ENCODE assay signal across 3 fruit fly cellular contexts in the genomic region with DNA sequence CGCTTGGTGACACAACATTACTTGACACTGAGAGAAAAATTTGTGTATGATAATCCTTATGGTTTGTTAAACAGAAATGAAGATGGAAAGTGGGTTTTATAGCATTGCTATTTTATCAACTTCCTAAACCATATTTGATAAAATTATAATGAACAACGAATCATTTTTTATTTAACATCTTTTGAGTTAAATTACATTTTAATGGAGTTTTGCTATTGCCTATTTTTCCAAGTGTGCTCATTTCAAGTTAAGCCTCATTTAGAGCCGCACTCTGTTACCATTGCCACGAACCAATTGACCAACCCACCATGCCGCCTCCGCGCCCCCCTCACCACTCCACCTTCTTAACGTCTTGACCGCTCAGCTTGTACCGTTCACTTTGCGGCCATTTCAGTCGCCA.
TF ChIP-seq lines count a peak whose summit lies in the region.

No protein-coding gene starts in this region.

- no peak for TF ChIP-seq CTCF in whole organism, embryonic (GFP tag; optimal IDR thresholded peaks at IDR 0.05; lab: Kevin White, UChicago)

TF ChIP-seq in whole organism, embryonic, 481 proteins besides CTCF, POLR2A, EP300 and RAD21 (continues in another document):
- no peak for TF ChIP-seq jigr1 (GFP tag; IDR thresholded peaks at IDR 0.05; lab: Robert Waterston, UW)
- TF ChIP-seq Taf1 (GFP tag; IDR thresholded peaks at IDR 0.05; lab: Robert Waterston, UW), result no peak
- no peak for TF ChIP-seq ewg (GFP tag; optimal IDR thresholded peaks at IDR 0.05; lab: Kevin White, UChicago)
- no peak for TF ChIP-seq ci (GFP tag; IDR thresholded peaks at IDR 0.05; lab: Robert Waterston, UW)
- no peak for TF ChIP-seq sqz (GFP tag; optimal IDR thresholded peaks at IDR 0.05; lab: Kevin White, UChicago)
- TF ChIP-seq unc-4 (GFP tag; IDR thresholded peaks at IDR 0.05; lab: Robert Waterston, UW; ENCODE audit: partially characterized antibody), result no peak
- TF ChIP-seq CG16779 (GFP tag; IDR thresholded peaks at IDR 0.05; lab: Robert Waterston, UW), result no peak
- no peak for TF ChIP-seq lilli (GFP tag; optimal IDR thresholded peaks at IDR 0.05; lab: Kevin White, UChicago)
- TF ChIP-seq CG14014 (GFP tag; IDR thresholded peaks at IDR 0.05; lab: Robert Waterston, UW), result no peak
- no peak for TF ChIP-seq CG10321 (GFP tag; IDR thresholded peaks at IDR 0.05; lab: Robert Waterston, UW)
- TF ChIP-seq HmgD (GFP tag; optimal IDR thresholded peaks at IDR 0.05; lab: Kevin White, UChicago), result no peak
- 0 out of 2 replicates have a peak, but pooled peaks have one; percentile 29 for TF ChIP-seq E2f1 (GFP tag; IDR thresholded peaks at IDR 0.05; lab: Robert Waterston, UW)
- no peak for TF ChIP-seq CG4404 (GFP tag; IDR thresholded peaks at IDR 0.05; lab: Robert Waterston, UW)
- TF ChIP-seq Bgb (GFP tag; IDR thresholded peaks at IDR 0.05; lab: Robert Waterston, UW; ENCODE audit: partially characterized antibody), result no peak
- TF ChIP-seq CG15073 (GFP tag; optimal IDR thresholded peaks at IDR 0.05; lab: Kevin White, UChicago), result no peak
- TF ChIP-seq hth (optimal IDR thresholded peaks at IDR 0.05; lab: Kevin White, UChicago), result no peak
- TF ChIP-seq CG3726 (GFP tag; IDR thresholded peaks at IDR 0.05; lab: Robert Waterston, UW), result 0 out of 3 replicates have a peak, but pooled peaks have one; percentile 45
- TF ChIP-seq D19B (GFP tag; optimal IDR thresholded peaks at IDR 0.05; lab: Kevin White, UChicago), result no peak
- peak; percentile 45; the same call in 2 of the 3 replicates for TF ChIP-seq sr (GFP tag; IDR thresholded peaks at IDR 0.05; lab: Robert Waterston, UW)
- no peak for TF ChIP-seq Scr (GFP tag; IDR thresholded peaks at IDR 0.05; lab: Robert Waterston, UW; ENCODE audit: partially characterized antibody)
- no peak for TF ChIP-seq Oaz (GFP tag; IDR thresholded peaks at IDR 0.05; lab: Robert Waterston, UW)
- TF ChIP-seq CG7928 (GFP tag; optimal IDR thresholded peaks at IDR 0.05; lab: Kevin White, UChicago), result no peak
- no peak for TF ChIP-seq Deaf1 (tag; optimal IDR thresholded peaks at IDR 0.05; lab: Kevin White, UChicago)
- no peak for TF ChIP-seq aop (GFP tag; IDR thresholded peaks at IDR 0.05; lab: Robert Waterston, UW)
- TF ChIP-seq en (GFP tag; optimal IDR thresholded peaks at IDR 0.05; lab: Kevin White, UChicago), result no peak
- TF ChIP-seq exex (tag; optimal IDR thresholded peaks at IDR 0.05; lab: Kevin White, UChicago), result no peak
- no peak for TF ChIP-seq Bdp1 (GFP tag; optimal IDR thresholded peaks at IDR 0.05; lab: Kevin White, UChicago)
- TF ChIP-seq Jarid2 (GFP tag; optimal IDR thresholded peaks at IDR 0.05; lab: Kevin White, UChicago), result no peak
- no peak for TF ChIP-seq CG5245 (GFP tag; optimal IDR thresholded peaks at IDR 0.05; lab: Kevin White, UChicago)

TF ChIP-seq in whole organism, prepupa, 60 proteins besides CTCF, POLR2A, EP300 and RAD21 (continues in another document):
- TF ChIP-seq eg (GFP tag; IDR thresholded peaks at IDR 0.05; lab: Robert Waterston, UW) (peak; percentile 82), Lpt (GFP tag; optimal IDR thresholded peaks at IDR 0.05; lab: Kevin White, UChicago) (no peak), Hr38 (GFP tag; optimal IDR thresholded peaks at IDR 0.05; lab: Kevin White, UChicago) (no peak), Hr4 (GFP tag; optimal IDR thresholded peaks at IDR 0.05; lab: Kevin White, UChicago) (peak; percentile 8), spab (GFP tag; optimal IDR thresholded peaks at IDR 0.05; lab: Kevin White, UChicago) (no peak), achi (GFP tag; optimal IDR thresholded peaks at IDR 0.05; lab: Kevin White, UChicago) (no peak), Blimp-1 (GFP tag; optimal IDR thresholded peaks at IDR 0.05; lab: Kevin White, UChicago) (no peak), Eip75B (GFP tag; optimal IDR thresholded peaks at IDR 0.05; lab: Kevin White, UChicago) (no peak), Ets96B (tag; optimal IDR thresholded peaks at IDR 0.05; lab: Kevin White, UChicago) (no peak), CG8119 (GFP tag; IDR thresholded peaks at IDR 0.05; lab: Robert Waterston, UW) (peak; percentile 70), fd59A (GFP tag; optimal IDR thresholded peaks at IDR 0.05; lab: Kevin White, UChicago) (no peak), CG6808 (GFP tag; optimal IDR thresholded peaks at IDR 0.05; lab: Kevin White, UChicago) (no peak), Smox (GFP tag; optimal IDR thresholded peaks at IDR 0.05; lab: Kevin White, UChicago) (no peak), Met (GFP tag; optimal IDR thresholded peaks at IDR 0.05; lab: Kevin White, UChicago) (no peak), cyc (GFP tag; optimal IDR thresholded peaks at IDR 0.05; lab: Kevin White, UChicago) (no peak), lz (GFP tag; optimal IDR thresholded peaks at IDR 0.05; lab: Kevin White, UChicago) (no peak), CG32006 (GFP tag; optimal IDR thresholded peaks at IDR 0.05; lab: Kevin White, UChicago) (peak; percentile 40), fkh (GFP tag; optimal IDR thresholded peaks at IDR 0.05; lab: Kevin White, UChicago) (no peak), CG11902 (GFP tag; optimal IDR thresholded peaks at IDR 0.05; lab: Kevin White, UChicago) (no peak), OdsH (GFP tag; optimal IDR thresholded peaks at IDR 0.05; lab: Kevin White, UChicago) (no peak), Ets21C (GFP tag; optimal IDR thresholded peaks at IDR 0.05; lab: Kevin White, UChicago) (no peak), CG6163 (GFP tag; IDR thresholded peaks at IDR 0.05; lab: Robert Waterston, UW) (peak; percentile 47; the same call in 1 of the 3 replicates), CG8319 (GFP tag; optimal IDR thresholded peaks at IDR 0.05; lab: Kevin White, UChicago) (no peak), dac (GFP tag; optimal IDR thresholded peaks at IDR 0.05; lab: Kevin White, UChicago) (no peak), Eip78C (GFP tag; lab: Kevin White, UChicago) (peak; percentile 48), net (GFP tag; optimal IDR thresholded peaks at IDR 0.05; lab: Kevin White, UChicago) (no peak), Sox15 (GFP tag; optimal IDR thresholded peaks at IDR 0.05; lab: Kevin White, UChicago) (no peak), CG6276 (GFP tag; optimal IDR thresholded peaks at IDR 0.05; lab: Kevin White, UChicago) (peak; percentile 18), CG4318 (GFP tag; optimal IDR thresholded peaks at IDR 0.05; lab: Kevin White, UChicago) (no peak), CG11294 (GFP tag; IDR thresholded peaks at IDR 0.05; lab: Robert Waterston, UW) (peak; percentile 43; the same call in 1 of the 2 replicates), fd85E (GFP tag; optimal IDR thresholded peaks at IDR 0.05; lab: Kevin White, UChicago) (no peak), Gug (GFP tag; IDR thresholded peaks at IDR 0.05; lab: Robert Waterston, UW) (peak; percentile 51; the same call in 1 of the 2 replicates)

TF ChIP-seq in whole organism, pupa, 21 proteins besides CTCF, POLR2A, EP300 and RAD21:
- TF ChIP-seq CG14655 (GFP tag; optimal IDR thresholded peaks at IDR 0.05; lab: Kevin White, UChicago) (peak; percentile 20), CG8301 (tag; optimal IDR thresholded peaks at IDR 0.05; lab: Kevin White, UChicago) (peak; percentile 10), CG10348 (GFP tag; IDR thresholded peaks at IDR 0.05; lab: Robert Waterston, UW) (no peak), CG12605 (GFP tag; IDR thresholded peaks at IDR 0.05; lab: Robert Waterston, UW) (peak; percentile 28; the same call in 1 of the 2 replicates), EcR (GFP tag; optimal IDR thresholded peaks at IDR 0.05; lab: Kevin White, UChicago) (no peak), Ets98B (GFP tag; IDR thresholded peaks at IDR 0.05; lab: Robert Waterston, UW) (peak; percentile 74), rn (GFP tag; IDR thresholded peaks at IDR 0.05; lab: Robert Waterston, UW) (peak; percentile 54; the same call in 1 of the 2 replicates), CG32121 (GFP tag; IDR thresholded peaks at IDR 0.05; lab: Robert Waterston, UW) (peak; percentile 85), CG4496 (GFP tag; IDR thresholded peaks at IDR 0.05; lab: Robert Waterston, UW) (peak; percentile 71), fd96Ca (GFP tag; IDR thresholded peaks at IDR 0.05; lab: Robert Waterston, UW) (0 out of 3 replicates have a peak, but pooled peaks have one; percentile 31)
